Fruit fly (Drosophila melanogaster) whole organism, embryonic: ENCODE results near the gene shams.

Experiments
- Ada2b ChIP-seq: fragments of 200-800 bp; sonication (Bioruptor generic); IDR thresholded peaks from 2 replicates; pipeline ENCODE4 v1.3.6; 2022; ENCODE audit warnings: missing biosample characterization, missing genetic modification characterization
- Aef1 ChIP-seq: fragments of 200-800 bp; sonication (Bioruptor generic); IDR thresholded peaks from 3 replicates; pipeline ENCODE4 v1.3.6; 2022; ENCODE audit warnings: missing biosample characterization, missing genetic modification characterization
- BEAF-32 ChIP-seq: fragments of 200-800 bp; sonication (Bioruptor generic); optimal IDR thresholded peaks from 3 replicates; lab custom pipeline; 2017; ENCODE audit warnings: missing biosample characterization, missing genetic modification characterization, mild to moderate bottlenecking, moderate library complexity, missing genetic modification reagents
- CG10147 ChIP-seq: fragments of 200-800 bp; sonication (Bioruptor generic); optimal IDR thresholded peaks from 2 replicates; lab custom pipeline; 2019; ENCODE audit warnings: missing biosample characterization, mild to moderate bottlenecking, missing genetic modification characterization, moderate library complexity
- CG1024 ChIP-seq: fragments of 200-800 bp; sonication (Bioruptor generic); IDR thresholded peaks from 2 replicates; pipeline ENCODE4 v1.3.6; 2022; ENCODE audit warnings: missing biosample characterization, missing genetic modification characterization
- CG10543 ChIP-seq: fragments of 200-800 bp; sonication (Bioruptor generic); optimal IDR thresholded peaks from 3 replicates; lab custom pipeline; 2017; ENCODE audit warnings: missing biosample characterization, mild to moderate bottlenecking, missing genetic modification characterization, moderate library complexity
- CG11560 ChIP-seq: fragments of 200-800 bp; sonication (Bioruptor generic); IDR thresholded peaks from 3 replicates; pipeline ENCODE4 v1.3.6; 2022; ENCODE audit warnings: missing biosample characterization, missing genetic modification characterization
- CG11695 ChIP-seq: fragments of 200-800 bp; sonication (Bioruptor generic); IDR thresholded peaks from 3 replicates; pipeline ENCODE4 v1.3.6; 2022; ENCODE audit warnings: missing biosample characterization, missing genetic modification characterization
- CG13894 ChIP-seq: fragments of 200-800 bp; sonication (Bioruptor generic); optimal IDR thresholded peaks from 3 replicates; lab custom pipeline; 2018; ENCODE audit warnings: missing biosample characterization, mild to moderate bottlenecking, missing genetic modification characterization, moderate library complexity
- CG14710 ChIP-seq: fragments of 200-800 bp; sonication (Bioruptor generic); optimal IDR thresholded peaks from 3 replicates; lab custom pipeline; 2019; ENCODE audit warnings: missing biosample characterization, mild to moderate bottlenecking, missing genetic modification characterization, moderate library complexity
- CG17802 ChIP-seq: fragments of 200-800 bp; sonication (Bioruptor generic); optimal IDR thresholded peaks from 2 replicates; lab custom pipeline; 2018; ENCODE audit warnings: missing biosample characterization, mild to moderate bottlenecking, missing genetic modification characterization, moderate library complexity
- CG31441 ChIP-seq: fragments of 200-800 bp; sonication (Bioruptor generic); IDR thresholded peaks from 2 replicates; pipeline ENCODE4 v1.3.6; 2022; ENCODE audit warnings: missing biosample characterization, missing genetic modification characterization
- CG33213 ChIP-seq: fragments of 200-800 bp; sonication (Bioruptor generic); optimal IDR thresholded peaks from 3 replicates; lab custom pipeline; 2016; ENCODE audit warnings: missing biosample characterization, missing genetic modification characterization
- CG34224 ChIP-seq: fragments of 200-800 bp; sonication (Bioruptor generic); IDR thresholded peaks from 3 replicates; pipeline ENCODE4 v1.3.6; 2022; ENCODE audit warnings: missing biosample characterization, missing genetic modification characterization; ENCODE audit not compliant: partially characterized antibody
- CG3995 ChIP-seq: fragments of 200-800 bp; sonication (Bioruptor generic); optimal IDR thresholded peaks from 3 replicates; lab custom pipeline; 2016; ENCODE audit warnings: missing biosample characterization, missing genetic modification characterization
- CG6765 ChIP-seq: fragments of 200-800 bp; sonication (Bioruptor generic); optimal IDR thresholded peaks from 3 replicates; lab custom pipeline; 2017; ENCODE audit warnings: missing biosample characterization, mild to moderate bottlenecking, missing genetic modification characterization
- CG6791 ChIP-seq: fragments of 200-800 bp; sonication (Bioruptor generic); IDR thresholded peaks from 3 replicates; pipeline ENCODE4 v1.3.6; 2022; ENCODE audit warnings: missing biosample characterization, missing genetic modification characterization; ENCODE audit not compliant: partially characterized antibody
- CoRest ChIP-seq: fragments of 200-800 bp; sonication (Bioruptor generic); optimal IDR thresholded peaks from 3 replicates; lab custom pipeline; 2018; ENCODE audit warnings: missing biosample characterization, mild to moderate bottlenecking, missing genetic modification characterization, moderate library complexity
- Dll ChIP-seq: fragments of 200-800 bp; sonication (Bioruptor generic); IDR thresholded peaks from 4 replicates; pipeline ENCODE4 v1.3.6; 2022; ENCODE audit warnings: missing biosample characterization, missing genetic modification characterization; ENCODE audit not compliant: partially characterized antibody
- Doc3 ChIP-seq: fragments of 200-800 bp; sonication (Bioruptor generic); IDR thresholded peaks from 3 replicates; pipeline ENCODE4 v1.3.6; 2022; ENCODE audit warnings: missing biosample characterization, missing genetic modification characterization; ENCODE audit not compliant: partially characterized antibody
- Dp ChIP-seq: fragments of 200-800 bp; sonication (Bioruptor generic); optimal IDR thresholded peaks from 2 replicates; lab custom pipeline; 2018; ENCODE audit warnings: missing biosample characterization, mild to moderate bottlenecking, missing genetic modification characterization, moderate library complexity
- H2.0 ChIP-seq: fragments of 200-800 bp; sonication (Bioruptor generic); IDR thresholded peaks from 2 replicates; pipeline ENCODE4 v1.3.6; 2022; ENCODE audit warnings: missing biosample characterization, missing genetic modification characterization
- HmgZ ChIP-seq: fragments of 200-800 bp; sonication (Bioruptor generic); optimal IDR thresholded peaks from 2 replicates; lab custom pipeline; 2018; ENCODE audit warnings: missing biosample characterization, mild to moderate bottlenecking, missing genetic modification characterization
- Hsf ChIP-seq: fragments of 200-800 bp; sonication (Bioruptor generic); optimal IDR thresholded peaks from 3 replicates; lab custom pipeline; 2016; ENCODE audit warnings: missing biosample characterization, missing genetic modification characterization
- Jarid2 ChIP-seq: fragments of 200-800 bp; sonication (Bioruptor generic); optimal IDR thresholded peaks from 3 replicates; lab custom pipeline; 2017; ENCODE audit warnings: mild to moderate bottlenecking, missing biosample characterization, missing genetic modification reagents, missing genetic modification characterization
- MESR4 ChIP-seq: fragments of 200-800 bp; sonication (Bioruptor generic); optimal IDR thresholded peaks from 2 replicates; lab custom pipeline; 2018; ENCODE audit warnings: missing biosample characterization, mild to moderate bottlenecking, missing genetic modification characterization, moderate library complexity
- Spps ChIP-seq: fragments of 200-800 bp; sonication (Bioruptor generic); optimal IDR thresholded peaks from 2 replicates; lab custom pipeline; 2018; ENCODE audit warnings: missing biosample characterization, mild to moderate bottlenecking, missing genetic modification characterization
- Sry-δ ChIP-seq: fragments of 200-800 bp; sonication (Bioruptor generic); optimal IDR thresholded peaks from 2 replicates; lab custom pipeline; 2016; ENCODE audit warnings: missing biosample characterization, missing genetic modification characterization
- Trl ChIP-seq, 3 experiments: fragments of >200 bp in 2 of 3; fragments of 200-800 bp in 1 of 3; sonication (Bioruptor generic) in 1 of 3; optimal IDR thresholded peaks; 2 replicates in 1 of 3; 3 replicates in 2 of 3; lab custom pipeline; 2016 to 2017; ENCODE audit warnings: missing biosample characterization in 1 of 3, missing genetic modification characterization in 1 of 3
- Usf ChIP-seq: fragments of 200-800 bp; sonication (Bioruptor generic); optimal IDR thresholded peaks from 2 replicates; lab custom pipeline; 2017; ENCODE audit warnings: missing genotype, missing biosample characterization, missing genetic modification characterization
- Vsx1 ChIP-seq: fragments of 200-800 bp; sonication (Bioruptor generic); optimal IDR thresholded peaks from 2 replicates; lab custom pipeline; 2017; ENCODE audit warnings: missing biosample characterization, mild to moderate bottlenecking, missing genetic modification characterization, missing genetic modification reagents
- Xbp1 ChIP-seq: fragments of 200-800 bp; sonication (Bioruptor generic); optimal IDR thresholded peaks from 3 replicates; lab custom pipeline; 2016; ENCODE audit warnings: missing biosample characterization, mild to moderate bottlenecking, missing genetic modification characterization
- ase ChIP-seq: fragments of 200-800 bp; sonication (Bioruptor generic); IDR thresholded peaks from 3 replicates; pipeline ENCODE4 v1.3.6; 2022; ENCODE audit warnings: missing biosample characterization, missing genetic modification characterization
- bcd ChIP-seq: fragments of 200-800 bp; sonication (Bioruptor generic); optimal IDR thresholded peaks from 2 replicates; lab custom pipeline; 2017; ENCODE audit warnings: missing biosample characterization, mild to moderate bottlenecking, missing genetic modification characterization
- caup ChIP-seq: fragments of 200-800 bp; sonication (Bioruptor generic); optimal IDR thresholded peaks from 3 replicates; lab custom pipeline; 2017; ENCODE audit warnings: missing biosample characterization, mild to moderate bottlenecking, missing genetic modification characterization, moderate library complexity; ENCODE audit not compliant: severe bottlenecking
- danr ChIP-seq: fragments of 200-800 bp; sonication (Bioruptor generic); IDR thresholded peaks from 2 replicates; pipeline ENCODE4 v1.3.6; 2022; ENCODE audit warnings: missing biosample characterization, missing genetic modification characterization
- dm ChIP-seq: fragments of 200-800 bp; sonication (Bioruptor generic); optimal IDR thresholded peaks from 3 replicates; lab custom pipeline; 2016; ENCODE audit warnings: missing biosample characterization, missing genetic modification characterization
- gsb-n ChIP-seq: fragments of 200-800 bp; sonication (Bioruptor generic); optimal IDR thresholded peaks from 3 replicates; lab custom pipeline; 2018; ENCODE audit warnings: missing biosample characterization, mild to moderate bottlenecking, missing genetic modification characterization
- lab ChIP-seq: fragments of 200-800 bp; sonication (Bioruptor generic); optimal IDR thresholded peaks from 3 replicates; lab custom pipeline; 2017; ENCODE audit warnings: missing biosample characterization, missing genetic modification characterization, mild to moderate bottlenecking, moderate library complexity, missing genetic modification reagents
- lov ChIP-seq, 2 experiments: fragments of 200-800 bp in 1 of 2; fragments of >200 bp in 1 of 2; sonication (Bioruptor generic) in 1 of 2; IDR thresholded peaks in 1 of 2; optimal IDR thresholded peaks in 1 of 2; 2 replicates in 1 of 2; 3 replicates in 1 of 2; pipeline versions ENCODE4 v1.3.6 to Lab custom; 2017 to 2022; ENCODE audit warnings: missing biosample characterization in 1 of 2, missing genetic modification characterization in 1 of 2
- nerfin-2 ChIP-seq: fragments of 200-800 bp; sonication (Bioruptor generic); IDR thresholded peaks from 2 replicates; pipeline ENCODE4 v1.3.6; 2022; ENCODE audit warnings: missing biosample characterization, missing genetic modification characterization; ENCODE audit not compliant: partially characterized antibody
- otp ChIP-seq: fragments of 200-800 bp; sonication (Bioruptor generic); IDR thresholded peaks from 3 replicates; pipeline ENCODE4, ENCODE4 v1.3.6; 2022; ENCODE audit warnings: missing biosample characterization, missing genetic modification characterization
- row ChIP-seq: fragments of 200-800 bp; sonication (Bioruptor generic); IDR thresholded peaks from 3 replicates; pipeline ENCODE4 v1.3.6; 2022; ENCODE audit warnings: missing biosample characterization, missing genetic modification characterization
- scrt ChIP-seq: fragments of 200-800 bp; sonication (Bioruptor generic); optimal IDR thresholded peaks from 2 replicates; lab custom pipeline; 2018; ENCODE audit warnings: missing biosample characterization, mild to moderate bottlenecking, missing genetic modification characterization, moderate library complexity
- sens ChIP-seq: fragments of 200-800 bp; sonication (Bioruptor generic); peaks from one replicate; lab custom pipeline; 2016; ENCODE audit warnings: missing biosample characterization, missing genetic modification characterization
- sna ChIP-seq: fragments of 200-800 bp; sonication (Bioruptor generic); IDR thresholded peaks from 2 replicates; pipeline ENCODE4 v1.3.6; 2022; ENCODE audit warnings: missing biosample characterization, missing genetic modification characterization; ENCODE audit not compliant: partially characterized antibody
- zfh2 ChIP-seq: fragments of 200-800 bp; sonication (Bioruptor generic); optimal IDR thresholded peaks from 2 replicates; lab custom pipeline; 2016; ENCODE audit warnings: missing biosample characterization, missing genetic modification characterization

The shams gene

dm6 chr3R:25123262-25123661 is 48.9 kb upstream of the shams start, which contains the start of gene vig2 (continued):
- TF ChIP-seq Jarid2 (GFP tag; lab: Kevin White, UChicago) (peak; percentile 23), Vsx1 (GFP tag; lab: Kevin White, UChicago) (peak; percentile 43), caup (peak; percentile 73), CG33213 (peak; percentile 29), CG11560 (tag; lab: Robert Waterston, UW) (peak; percentile 24; the same call in 1 of the 3 replicates), dm (GFP tag; lab: Kevin White, UChicago) (peak; percentile 48), Hsf (GFP tag; lab: Kevin White, UChicago) (peak; percentile 12), CG6765 (GFP tag; lab: Kevin White, UChicago) (peak; percentile 57), Usf (peak; percentile 39), row (GFP tag; lab: Robert Waterston, UW) (peak; percentile 70), CG1024 (GFP tag; lab: Robert Waterston, UW) (peak; percentile 72), otp (peak; percentile 87), CoRest (tag; lab: Kevin White, UChicago) (peak; percentile 38), BEAF-32 (peak; percentile 71), Xbp1 (GFP tag; lab: Kevin White, UChicago) (peak; percentile 35), CG11695 (GFP tag; lab: Robert Waterston, UW) (0 out of 3 replicates have a peak, but pooled peaks have one; percentile 39), Ada2b (peak; percentile 29; the same call in 1 of the 2 replicates)

dm6 chr3R:25122736-25123211 is 48.4 kb upstream of the shams start, which contains the start of the genes CG31510 and TTLL5:
Gene CG31510 (minus strand): TSS chr3R:25122920.
Gene TTLL5 (minus strand): TSS chr3R:25122920.
- no peak for TF ChIP-seq ase (GFP tag; lab: Robert Waterston, UW)
- TF ChIP-seq sens (GFP tag; lab: Kevin White, UChicago), result peak; percentile 67
- no peak for TF ChIP-seq CG10543 (GFP tag; lab: Kevin White, UChicago)
- no peak for TF ChIP-seq CG10147 (GFP tag; lab: Kevin White, UChicago)
- TF ChIP-seq CG14710 (tag; lab: Kevin White, UChicago), result peak; percentile 58
- peak; percentile 84 for TF ChIP-seq CG6791 (GFP tag; lab: Robert Waterston, UW)
- no peak for TF ChIP-seq Spps (tag; lab: Kevin White, UChicago)
- 0 out of 2 replicates have a peak, but pooled peaks have one; percentile 10 for TF ChIP-seq danr (GFP tag; lab: Robert Waterston, UW)
- TF ChIP-seq H2.0 (GFP tag; lab: Robert Waterston, UW), result peak; percentile 13; the same call in 1 of the 2 replicates
- no peak for TF ChIP-seq HmgZ
- peak; percentile 74 for TF ChIP-seq Sry-δ (GFP tag; lab: Kevin White, UChicago)
- peak; percentile 86 for TF ChIP-seq Dll (GFP tag; lab: Robert Waterston, UW)
- TF ChIP-seq gsb-n, result no peak
- TF ChIP-seq CG13894 (tag; lab: Kevin White, UChicago), result no peak
- TF ChIP-seq CG34224 (GFP tag; lab: Robert Waterston, UW), result peak; percentile 15; the same call in 2 of the 3 replicates
- TF ChIP-seq CG31441 (GFP tag; lab: Robert Waterston, UW), result no peak
- peak; percentile 70 for TF ChIP-seq Doc3 (GFP tag; lab: Robert Waterston, UW)
- TF ChIP-seq sna, result peak; percentile 61
- TF ChIP-seq bcd (GFP tag; lab: Kevin White, UChicago), result no peak
- TF ChIP-seq Trl (optimal IDR thresholded peaks at IDR 0.05; lab: Kevin White, UChicago), result no peak
- peak; percentile 14 for TF ChIP-seq Trl (GFP tag; optimal IDR thresholded peaks at IDR 0.05; lab: Kevin White, UChicago)
- TF ChIP-seq Dp, result no peak
- peak; percentile 17 for TF ChIP-seq zfh2
- TF ChIP-seq lab (GFP tag; lab: Kevin White, UChicago), result no peak
- TF ChIP-seq scrt (GFP tag; lab: Kevin White, UChicago), result no peak
- TF ChIP-seq dm (GFP tag; lab: Kevin White, UChicago), result peak; percentile 27
- peak; percentile 96 for TF ChIP-seq CG17802 (tag; lab: Kevin White, UChicago)
- TF ChIP-seq Aef1 (GFP tag; lab: Robert Waterston, UW), result no peak
- peak; percentile 99 for TF ChIP-seq MESR4
- TF ChIP-seq CG3995 (GFP tag; lab: Kevin White, UChicago), result peak; percentile 79
- 0 out of 3 replicates have a peak, but pooled peaks have one; percentile 30 for TF ChIP-seq CG11560 (tag; lab: Robert Waterston, UW)
- TF ChIP-seq lov (optimal IDR thresholded peaks at IDR 0.05; lab: Kevin White, UChicago), result no peak
- 0 out of 3 replicates have a peak, but pooled peaks have one; percentile 67 for TF ChIP-seq lov (GFP tag; IDR thresholded peaks at IDR 0.05; lab: Robert Waterston, UW)
- peak; percentile 26; the same call in 1 of the 2 replicates for TF ChIP-seq nerfin-2 (GFP tag; lab: Robert Waterston, UW)
